Worm (Caenorhabditis elegans) whole organism, L1 larva: Measurements from ENCODE around the gene ZK1320.7.

Source experiments
- ets-5 ChIP-seq: fragments of 200-800 bp; sonication (Bioruptor generic); IDR thresholded peaks from 2 replicates; pipeline ENCODE4 v1.3.6; 2022; ENCODE audit warnings: missing genetic modification characterization, missing compliant biosample characterization
- fkh-10 ChIP-seq: sonication (generic microtip); optimal IDR thresholded peaks from 2 replicates; lab custom pipeline; 2017; ENCODE audit warnings: missing biosample characterization, missing genetic modification reagents, missing genetic modification characterization
- lsy-2 ChIP-seq, 2 experiments: fragments of 150-350 bp; optimal IDR thresholded peaks; 2 replicates each; lab custom pipeline; 2014; ENCODE audit warnings: missing biosample characterization in 2 of 2, missing genetic modification characterization in 2 of 2
- nhr-20 ChIP-seq: sonication (generic microtip); optimal IDR thresholded peaks from 2 replicates; lab custom pipeline; 2016; ENCODE audit warnings: mild to moderate bottlenecking, missing genetic modification characterization, missing compliant biosample characterization
- pag-3 ChIP-seq: sonication (generic microtip); optimal IDR thresholded peaks from 2 replicates; lab custom pipeline; 2017; ENCODE audit warnings: missing genetic modification characterization, mild to moderate bottlenecking, missing compliant biosample characterization, antibody characterized with exemption, borderline replicate concordance; ENCODE audit not compliant: insufficient read depth
- tbx-2 ChIP-seq: sonication (generic microtip); optimal IDR thresholded peaks from 2 replicates; lab custom pipeline; 2016; ENCODE audit warnings: missing genetic modification characterization, missing compliant biosample characterization
- unc-62 ChIP-seq: fragments of 150-350 bp; optimal IDR thresholded peaks from 2 replicates; lab custom pipeline; 2014; ENCODE audit warnings: missing biosample characterization, missing genetic modification reagents, missing genetic modification characterization
- zag-1 ChIP-seq: fragments of 150-350 bp; optimal IDR thresholded peaks from 2 replicates; lab custom pipeline; 2014; ENCODE audit warnings: missing biosample characterization, missing genetic modification characterization
- ztf-4 ChIP-seq: fragments of 150-350 bp; optimal IDR thresholded peaks from 2 replicates; lab custom pipeline; 2014; ENCODE audit warnings: missing biosample characterization, missing genetic modification characterization

DNA sequence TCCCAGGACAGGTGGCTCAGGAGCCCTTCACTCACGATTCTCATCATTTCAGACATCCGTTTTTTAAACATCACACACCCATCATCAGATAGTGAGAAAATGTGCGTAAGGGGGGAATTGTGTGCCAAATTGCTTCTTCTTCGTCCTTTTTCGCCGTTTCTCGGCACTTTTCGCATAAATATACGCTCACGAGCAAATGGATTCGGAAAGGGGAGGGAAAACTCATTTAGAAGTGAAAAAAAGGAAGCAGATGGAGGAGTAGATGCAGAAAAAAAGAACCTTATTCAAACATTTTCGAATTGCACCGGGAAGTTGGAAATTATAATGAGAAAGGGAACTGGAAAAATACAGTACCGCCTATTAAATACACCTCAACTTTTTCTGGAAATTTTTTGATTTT is 10.6 kb downstream of the ZK1320.7 start:
- TF ChIP-seq unc-62 (no peak), pag-3 (tag; lab: Kevin White, UChicago) (no peak), tbx-2 (tag; lab: Kevin White, UChicago) (no peak), fkh-10 (GFP tag; lab: Kevin White, UChicago) (peak; percentile 76), ets-5 (GFP tag; lab: Robert Waterston, UW) (no peak), nhr-20 (tag; lab: Kevin White, UChicago) (no peak), lsy-2 (tag; optimal IDR thresholded peaks at IDR 0.05; lab: Kevin White, UChicago) (no peak), zag-1 (no peak), ztf-4 (tag; lab: Kevin White, UChicago) (no peak)
